Fruit fly (Drosophila melanogaster) whole organism, embryonic: ENCODE results near the gene CG4230.

Experiments
- Bgb ChIP-seq: fragments of 200-800 bp; sonication (Bioruptor generic); IDR thresholded peaks from 2 replicates; pipeline ENCODE4 v1.3.6; 2022; ENCODE audit warnings: missing biosample characterization, missing genetic modification characterization; ENCODE audit not compliant: partially characterized antibody
- CG11093 ChIP-seq: fragments of 200-800 bp; sonication (Bioruptor generic); IDR thresholded peaks from 3 replicates; pipeline ENCODE4 v1.3.6; 2022; ENCODE audit warnings: missing biosample characterization, missing genetic modification characterization
- CG12299 ChIP-seq: fragments of 200-800 bp; sonication (Bioruptor generic); optimal IDR thresholded peaks from 2 replicates; lab custom pipeline; 2018; ENCODE audit warnings: missing biosample characterization, mild to moderate bottlenecking, missing genetic modification characterization
- CG12769 ChIP-seq: fragments of 200-800 bp; sonication (Bioruptor generic); optimal IDR thresholded peaks from 2 replicates; lab custom pipeline; 2019; ENCODE audit warnings: missing biosample characterization, mild to moderate bottlenecking, missing genetic modification characterization, moderate library complexity
- CG13775 ChIP-seq: fragments of 200-800 bp; sonication (Bioruptor generic); optimal IDR thresholded peaks from 3 replicates; lab custom pipeline; 2017; ENCODE audit warnings: missing biosample characterization, mild to moderate bottlenecking, missing genetic modification characterization
- CG14014 ChIP-seq: fragments of 200-800 bp; sonication (Bioruptor generic); IDR thresholded peaks from 2 replicates; pipeline ENCODE4 v1.3.6; 2022; ENCODE audit warnings: missing biosample characterization, missing genetic modification characterization
- CG14860 ChIP-seq: fragments of 200-800 bp; sonication (Bioruptor generic); IDR thresholded peaks from 3 replicates; pipeline ENCODE4 v1.3.6; 2022; ENCODE audit warnings: missing biosample characterization, missing genetic modification characterization; ENCODE audit not compliant: partially characterized antibody
- CG15269 ChIP-seq: fragments of 200-800 bp; sonication (Bioruptor generic); optimal IDR thresholded peaks from 2 replicates; lab custom pipeline; 2018; ENCODE audit warnings: missing biosample characterization, mild to moderate bottlenecking, missing genetic modification characterization, moderate library complexity
- CG1647 ChIP-seq: fragments of 200-800 bp; sonication (Bioruptor generic); optimal IDR thresholded peaks from 3 replicates; lab custom pipeline; 2016; ENCODE audit warnings: missing biosample characterization, missing genetic modification characterization
- CG1792 ChIP-seq: fragments of 200-800 bp; sonication (Bioruptor generic); optimal IDR thresholded peaks from 2 replicates; lab custom pipeline; 2016; ENCODE audit warnings: missing biosample characterization, missing genetic modification characterization
- CG2129 ChIP-seq: fragments of 200-800 bp; sonication (Bioruptor generic); IDR thresholded peaks from 2 replicates; pipeline ENCODE4 v1.3.6; 2022; ENCODE audit warnings: missing biosample characterization, missing genetic modification characterization; ENCODE audit not compliant: partially characterized antibody
- CG2889 ChIP-seq: fragments of 200-800 bp; sonication (Bioruptor generic); IDR thresholded peaks from 3 replicates; pipeline ENCODE4 v1.3.6; 2022; ENCODE audit warnings: missing biosample characterization, missing genetic modification characterization
- CG3407 ChIP-seq: fragments of 200-800 bp; sonication (Bioruptor generic); optimal IDR thresholded peaks from 2 replicates; lab custom pipeline; 2018; ENCODE audit warnings: missing biosample characterization, mild to moderate bottlenecking, missing genetic modification characterization
- CG3847 ChIP-seq: fragments of 200-800 bp; sonication (Bioruptor generic); IDR thresholded peaks from 2 replicates; pipeline ENCODE4 v1.3.6; 2022; ENCODE audit warnings: missing biosample characterization, missing genetic modification characterization
- CG4360 ChIP-seq: fragments of 200-800 bp; sonication (Bioruptor generic); IDR thresholded peaks from 2 replicates; pipeline ENCODE4 v1.3.6; 2022; ENCODE audit warnings: missing biosample characterization, missing genetic modification characterization
- CG7556 ChIP-seq: fragments of 200-800 bp; sonication (Bioruptor generic); optimal IDR thresholded peaks from 2 replicates; lab custom pipeline; 2017; ENCODE audit warnings: missing biosample characterization, mild to moderate bottlenecking, missing genetic modification characterization
- CG8281 ChIP-seq: fragments of 200-800 bp; sonication (Bioruptor generic); optimal IDR thresholded peaks from 2 replicates; lab custom pipeline; 2018; ENCODE audit warnings: missing biosample characterization, mild to moderate bottlenecking, missing genetic modification characterization, moderate library complexity
- CG8359 ChIP-seq: fragments of 200-800 bp; sonication (Bioruptor generic); optimal IDR thresholded peaks from 2 replicates; lab custom pipeline; 2017; ENCODE audit warnings: missing biosample characterization, mild to moderate bottlenecking, missing genetic modification characterization, borderline replicate concordance
- CTCF ChIP-seq: fragments of 200-800 bp; sonication (Bioruptor generic); optimal IDR thresholded peaks from 2 replicates; lab custom pipeline; 2017; ENCODE audit warnings: missing biosample characterization, mild to moderate bottlenecking, missing genetic modification characterization, moderate library complexity
- Chrac-16 ChIP-seq: fragments of 200-800 bp; sonication (Bioruptor generic); optimal IDR thresholded peaks from 3 replicates; lab custom pipeline; 2016; ENCODE audit warnings: missing biosample characterization, missing genetic modification characterization
- CkIIα-i1 ChIP-seq: fragments of 200-800 bp; sonication (Bioruptor generic); IDR thresholded peaks from 2 replicates; pipeline ENCODE4 v1.3.6; 2022; ENCODE audit warnings: missing biosample characterization, missing genetic modification characterization
- Eip74EF ChIP-seq, 2 experiments: fragments of 200-800 bp in 1 of 2; fragments of >200 bp in 1 of 2; sonication (Bioruptor generic) in 1 of 2; optimal IDR thresholded peaks; 2 replicates each; lab custom pipeline; 2017 to 2019; ENCODE audit warnings: missing biosample characterization in 2 of 2, missing genetic modification characterization in 2 of 2, mild to moderate bottlenecking in 1 of 2, moderate library complexity in 1 of 2
- Fer1 ChIP-seq: fragments of 200-800 bp; sonication (Bioruptor generic); optimal IDR thresholded peaks from 2 replicates; lab custom pipeline; 2017; ENCODE audit warnings: missing biosample characterization, mild to moderate bottlenecking, missing genetic modification characterization
- HHEX ChIP-seq: fragments of 200-800 bp; sonication (Bioruptor generic); optimal IDR thresholded peaks from 3 replicates; lab custom pipeline; 2017; ENCODE audit warnings: missing biosample characterization, mild to moderate bottlenecking, missing genetic modification characterization, missing genetic modification reagents
- HLH4C ChIP-seq: fragments of 200-800 bp; sonication (Bioruptor generic); IDR thresholded peaks from 3 replicates; pipeline ENCODE4 v1.3.6; 2022; ENCODE audit warnings: missing biosample characterization, missing genetic modification characterization; ENCODE audit not compliant: partially characterized antibody
- Hand ChIP-seq: fragments of 200-800 bp; sonication (Bioruptor generic); optimal IDR thresholded peaks from 2 replicates; lab custom pipeline; 2017; ENCODE audit warnings: mild to moderate bottlenecking, missing biosample characterization, missing genetic modification reagents, missing genetic modification characterization
- Hr39 ChIP-seq: fragments of >200 bp; optimal IDR thresholded peaks from 2 replicates; lab custom pipeline; 2017
- Hsf ChIP-seq: fragments of 200-800 bp; sonication (Bioruptor generic); optimal IDR thresholded peaks from 3 replicates; lab custom pipeline; 2016; ENCODE audit warnings: missing biosample characterization, missing genetic modification characterization
- Mes4 ChIP-seq: fragments of 200-800 bp; sonication (Bioruptor generic); optimal IDR thresholded peaks from 2 replicates; lab custom pipeline; 2016; ENCODE audit warnings: missing biosample characterization, missing genetic modification characterization
- NfI ChIP-seq: fragments of 200-800 bp; sonication (Bioruptor generic); optimal IDR thresholded peaks from 3 replicates; lab custom pipeline; 2018; ENCODE audit warnings: missing biosample characterization, mild to moderate bottlenecking, missing genetic modification characterization, moderate library complexity
- Sox100B ChIP-seq: fragments of 200-800 bp; sonication (Bioruptor generic); optimal IDR thresholded peaks from 3 replicates; lab custom pipeline; 2018; ENCODE audit warnings: missing biosample characterization, mild to moderate bottlenecking, missing genetic modification characterization
- YL-1 ChIP-seq: fragments of 200-800 bp; sonication (Bioruptor generic); optimal IDR thresholded peaks from 3 replicates; lab custom pipeline; 2017; ENCODE audit warnings: missing biosample characterization, mild to moderate bottlenecking, missing genetic modification characterization
- ase ChIP-seq: fragments of 200-800 bp; sonication (Bioruptor generic); IDR thresholded peaks from 3 replicates; pipeline ENCODE4 v1.3.6; 2022; ENCODE audit warnings: missing biosample characterization, missing genetic modification characterization
- ato ChIP-seq: fragments of 200-800 bp; sonication (Bioruptor generic); IDR thresholded peaks from 2 replicates; pipeline ENCODE4 v1.3.6; 2022; ENCODE audit warnings: missing biosample characterization, missing genetic modification characterization; ENCODE audit not compliant: partially characterized antibody
- bbx ChIP-seq: fragments of 200-800 bp; sonication (Bioruptor generic); IDR thresholded peaks from 2 replicates; pipeline ENCODE4 v1.3.6; 2022; ENCODE audit warnings: missing biosample characterization, missing genetic modification characterization; ENCODE audit not compliant: partially characterized antibody
- bsh ChIP-seq, 2 experiments: fragments of 200-800 bp; sonication (Bioruptor generic); optimal IDR thresholded peaks; 2 replicates each; lab custom pipeline; 2017 to 2018; ENCODE audit warnings: mild to moderate bottlenecking in 2 of 2, missing biosample characterization in 2 of 2, missing genetic modification characterization in 2 of 2, moderate library complexity in 1 of 2
- btn ChIP-seq: fragments of 200-800 bp; sonication (Bioruptor generic); optimal IDR thresholded peaks from 2 replicates; lab custom pipeline; 2016; ENCODE audit warnings: missing biosample characterization, missing genetic modification characterization
- dan ChIP-seq: fragments of 200-800 bp; sonication (Bioruptor generic); IDR thresholded peaks from 2 replicates; pipeline ENCODE4 v1.3.6; 2022; ENCODE audit warnings: missing biosample characterization, missing genetic modification characterization
- dmrt99B ChIP-seq: fragments of 200-800 bp; sonication (Bioruptor generic); optimal IDR thresholded peaks from 2 replicates; lab custom pipeline; 2018; ENCODE audit warnings: missing biosample characterization, mild to moderate bottlenecking, missing genetic modification characterization, moderate library complexity
- emc ChIP-seq: fragments of 200-800 bp; sonication (Bioruptor generic); optimal IDR thresholded peaks from 2 replicates; lab custom pipeline; 2016; ENCODE audit warnings: missing biosample characterization, missing genetic modification characterization
- esg ChIP-seq: fragments of 200-800 bp; sonication (Bioruptor generic); conservative IDR thresholded peaks from 2 replicates; pipeline ENCODE4 v1.3.6; 2022; ENCODE audit warnings: missing biosample characterization, missing genetic modification characterization
- ewg ChIP-seq: fragments of 200-800 bp; sonication (Bioruptor generic); optimal IDR thresholded peaks from 3 replicates; lab custom pipeline; 2017; ENCODE audit warnings: mild to moderate bottlenecking, missing biosample characterization, missing genetic modification reagents, missing genetic modification characterization
- exex ChIP-seq: fragments of 200-800 bp; sonication (Bioruptor generic); optimal IDR thresholded peaks from 4 replicates; lab custom pipeline; 2018; ENCODE audit warnings: missing biosample characterization, mild to moderate bottlenecking, missing genetic modification characterization, moderate library complexity
- gcm ChIP-seq: fragments of 200-800 bp; sonication (Bioruptor generic); optimal IDR thresholded peaks from 2 replicates; lab custom pipeline; 2019; ENCODE audit warnings: missing biosample characterization, mild to moderate bottlenecking, missing genetic modification characterization, moderate library complexity
- jumu ChIP-seq: fragments of 200-800 bp; sonication (Bioruptor generic); optimal IDR thresholded peaks from 3 replicates; lab custom pipeline; 2016; ENCODE audit warnings: missing biosample characterization, missing genetic modification characterization
- run ChIP-seq: fragments of 200-800 bp; sonication (Bioruptor generic); optimal IDR thresholded peaks from 3 replicates; lab custom pipeline; 2018; ENCODE audit warnings: missing biosample characterization, mild to moderate bottlenecking, missing genetic modification characterization
- sisA ChIP-seq: fragments of 200-800 bp; sonication (Bioruptor generic); IDR thresholded peaks from 2 replicates; pipeline ENCODE4 v1.3.6; 2022; ENCODE audit warnings: missing biosample characterization, missing genetic modification characterization
- yki ChIP-seq: fragments of >200 bp; optimal IDR thresholded peaks from 3 replicates; lab custom pipeline; 2018
- zfh1 ChIP-seq: fragments of 200-800 bp; sonication (Bioruptor generic); IDR thresholded peaks from 3 replicates; pipeline ENCODE4 v1.3.6; 2022; ENCODE audit warnings: missing biosample characterization, missing genetic modification characterization

CG4230 gene

dm6 chr2L:5070797-5071579, 25.0 kb upstream of the CG4230 start, which contains the start of gene RpL37A (continued):
- TF ChIP-seq CG14014 (GFP tag; lab: Robert Waterston, UW) (peak; percentile 72), CG2129 (GFP tag; lab: Robert Waterston, UW) (no peak), CG1792 (peak; percentile 70), Mes4 (GFP tag; lab: Kevin White, UChicago) (peak; percentile 92), CG8281 (tag; lab: Kevin White, UChicago) (peak; percentile 33), Hr39 (no peak), emc (GFP tag; lab: Kevin White, UChicago) (peak; percentile 86), CG1647 (GFP tag; lab: Kevin White, UChicago) (peak; percentile 71), sisA (GFP tag; lab: Robert Waterston, UW) (no peak), dan (GFP tag; lab: Robert Waterston, UW) (no peak), gcm (GFP tag; lab: Kevin White, UChicago) (peak; percentile 56), HHEX (GFP tag; lab: Kevin White, UChicago) (peak; percentile 89), bsh (GFP tag; optimal IDR thresholded peaks at IDR 0.05; lab: Kevin White, UChicago) (peak in 1 of 2 experiments; percentile 71), CG15269 (peak; percentile 57), btn (GFP tag; lab: Kevin White, UChicago) (peak; percentile 66), HLH4C (GFP tag; lab: Robert Waterston, UW) (no peak; the same call in 2 of the 3 replicates), CG3407 (GFP tag; lab: Kevin White, UChicago) (peak; percentile 69), Hand (GFP tag; lab: Kevin White, UChicago) (peak; percentile 24), CG14860 (GFP tag; lab: Robert Waterston, UW) (no peak), dmrt99B (tag; lab: Kevin White, UChicago) (peak; percentile 63), Fer1 (GFP tag; lab: Kevin White, UChicago) (peak; percentile 92), esg (GFP tag; lab: Robert Waterston, UW) (no peak), yki (lab: Kevin White, UChicago) (no peak), exex (tag; lab: Kevin White, UChicago) (peak; percentile 54), YL-1 (GFP tag; lab: Kevin White, UChicago) (peak; percentile 97), run (peak; percentile 56), ewg (GFP tag; lab: Kevin White, UChicago) (peak; percentile 75), CG8359 (GFP tag; lab: Kevin White, UChicago) (peak; percentile 66), NfI (GFP tag; lab: Kevin White, UChicago) (peak; percentile 91), CG13775 (GFP tag; lab: Kevin White, UChicago) (peak; percentile 90), CG12299 (peak; percentile 74), Chrac-16 (GFP tag; lab: Kevin White, UChicago) (peak; percentile 25), zfh1 (GFP tag; lab: Robert Waterston, UW) (peak; percentile 78), ase (GFP tag; lab: Robert Waterston, UW) (peak; percentile 57; the same call in 1 of the 3 replicates), CkIIα-i1 (no peak), CG11093 (no peak), CTCF (GFP tag; lab: Kevin White, UChicago) (peak; percentile 70), CG12769 (tag; lab: Kevin White, UChicago) (peak; percentile 78), jumu (GFP tag; lab: Kevin White, UChicago) (peak; percentile 0), bbx (GFP tag; lab: Robert Waterston, UW) (peak; percentile 61; the same call in 1 of the 2 replicates), Eip74EF (GFP tag; optimal IDR thresholded peaks at IDR 0.05; lab: Kevin White, UChicago) (peak in 1 of 2 experiments; percentile 77), CG4360 (GFP tag; lab: Robert Waterston, UW) (no peak), CG2889 (GFP tag; lab: Robert Waterston, UW) (no peak), ato (GFP tag; lab: Robert Waterston, UW) (no peak), Hsf (GFP tag; lab: Kevin White, UChicago) (peak; percentile 85), Sox100B (peak; percentile 80), Bgb (GFP tag; lab: Robert Waterston, UW) (peak; percentile 50; the same call in 1 of the 2 replicates), CG3847 (GFP tag; lab: Robert Waterston, UW) (peak; percentile 77), CG7556 (GFP tag; lab: Kevin White, UChicago) (peak; percentile 60)
